Fruit fly (Drosophila melanogaster): ENCODE measurements around the gene CG11656.

Gene CG11656

DNA sequence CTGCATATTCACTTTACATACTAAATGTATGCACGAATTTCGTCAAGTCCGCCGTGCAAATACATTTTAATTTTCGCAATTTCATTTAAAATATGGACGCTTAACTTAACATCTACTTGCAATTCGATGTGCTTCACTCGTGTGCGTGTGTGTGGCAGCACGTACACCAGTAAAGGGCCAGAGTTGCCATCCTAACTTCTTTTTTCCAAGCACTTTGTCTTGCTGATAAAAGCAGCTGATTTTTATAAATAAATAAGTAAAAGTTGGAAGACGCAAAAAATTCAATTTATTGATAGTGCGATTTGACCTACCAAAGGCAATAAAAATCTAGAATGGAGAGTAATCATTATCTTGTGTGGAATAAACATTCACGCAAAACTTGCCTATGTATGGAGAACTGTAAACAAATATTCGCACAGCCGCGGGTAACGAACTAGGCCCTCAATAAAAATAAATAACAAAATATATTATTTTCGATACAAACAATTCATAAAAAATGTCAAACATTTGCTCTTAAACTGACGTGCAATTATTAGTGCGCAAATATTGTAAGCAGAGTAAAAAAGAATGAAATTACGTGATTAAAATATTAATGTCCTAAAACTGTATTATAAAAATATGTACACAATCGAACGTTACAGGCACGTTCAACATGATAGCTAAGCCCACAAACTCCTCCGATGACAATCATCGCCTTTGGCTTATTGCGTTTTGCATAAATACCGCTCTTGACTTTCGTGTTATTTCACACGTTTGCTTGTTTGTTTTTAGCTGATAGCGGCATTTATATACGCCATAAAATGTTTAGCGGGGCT lies 27.3 kb upstream of the CG11656 start (continued):
- TF ChIP-seq mld (GFP tag; IDR thresholded peaks at IDR 0.05; ENCODE audit: partially characterized antibody) = no peak
- peak; percentile 20 for TF ChIP-seq CG7928 (GFP tag; optimal IDR thresholded peaks at IDR 0.05)
- peak; percentile 75 for TF ChIP-seq CG7556 (GFP tag; optimal IDR thresholded peaks at IDR 0.05)
- TF ChIP-seq tio (GFP tag; optimal IDR thresholded peaks at IDR 0.05) = peak; percentile 74
- TF ChIP-seq Dek (tag; optimal IDR thresholded peaks at IDR 0.05) = peak; percentile 82
- no peak for TF ChIP-seq ro (GFP tag; IDR thresholded peaks at IDR 0.05)
- no peak for TF ChIP-seq jumu (GFP tag; optimal IDR thresholded peaks at IDR 0.05)

DNA sequence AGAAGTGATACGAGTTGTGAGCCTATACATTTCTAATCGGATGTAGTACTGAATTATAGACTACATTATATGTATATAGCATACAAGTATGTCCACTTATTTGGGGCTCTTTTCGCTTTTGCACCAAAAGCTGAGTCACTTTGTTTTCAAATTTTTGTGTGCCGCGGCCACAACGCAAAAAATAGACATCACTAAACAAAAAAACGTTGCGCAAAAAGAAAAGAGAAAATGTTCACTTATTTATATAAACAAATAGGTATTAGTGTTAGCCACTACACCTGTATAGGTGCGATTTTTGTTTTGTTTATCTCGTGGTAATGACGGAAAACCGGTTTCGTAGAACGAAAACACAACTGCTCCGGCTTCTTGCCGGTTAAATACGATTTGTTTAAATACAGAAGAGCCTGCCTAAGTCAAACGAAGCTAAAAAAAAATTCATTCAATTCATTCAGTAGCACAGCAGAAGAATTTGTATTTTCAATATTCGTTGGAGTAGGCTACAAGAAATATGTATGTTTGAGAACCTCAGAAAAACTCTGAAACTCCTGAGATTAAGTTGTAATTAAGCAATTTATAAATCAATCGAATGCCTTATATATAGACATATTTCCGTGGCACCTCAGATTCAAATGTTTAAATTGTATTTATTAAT lies 26.6 kb upstream of the CG11656 start:
- TF ChIP-seq Deaf1 (tag; optimal IDR thresholded peaks at IDR 0.05) (no peak), Rfx (GFP tag; IDR thresholded peaks at IDR 0.05) (peak; percentile 49), CG10543 (GFP tag; optimal IDR thresholded peaks at IDR 0.05) (peak; percentile 29), Chrac-16 (GFP tag; optimal IDR thresholded peaks at IDR 0.05) (no peak), chinmo (GFP tag; IDR thresholded peaks at IDR 0.05; ENCODE audit: partially characterized antibody) (peak; percentile 51; the same call in 1 of the 4 replicates), bbx (GFP tag; IDR thresholded peaks at IDR 0.05; ENCODE audit: partially characterized antibody) (peak; percentile 42; the same call in 1 of the 2 replicates), CG12391 (tag; optimal IDR thresholded peaks at IDR 0.05) (peak; percentile 13), cg (GFP tag; optimal IDR thresholded peaks at IDR 0.05) (peak; percentile 64), Six4 (GFP tag; optimal IDR thresholded peaks at IDR 0.05) (no peak), sd (tag; optimal IDR thresholded peaks at IDR 0.05) (peak; percentile 51), CG2120 (GFP tag; optimal IDR thresholded peaks at IDR 0.05) (peak; percentile 37), row (GFP tag; IDR thresholded peaks at IDR 0.05) (peak; percentile 55; the same call in 2 of the 3 replicates), CG14014 (GFP tag; IDR thresholded peaks at IDR 0.05) (0 out of 2 replicates have a peak, but pooled peaks have one; percentile 20), CG8765 (GFP tag; IDR thresholded peaks at IDR 0.05) (no peak), sens (GFP tag) (peak; percentile 61), Stat92E (GFP tag; optimal IDR thresholded peaks at IDR 0.05) (no peak), amos (GFP tag; IDR thresholded peaks at IDR 0.05; ENCODE audit: partially characterized antibody) (peak; percentile 8; the same call in 1 of the 2 replicates), CG32532 (GFP tag; IDR thresholded peaks at IDR 0.05) (peak; percentile 41; the same call in 1 of the 2 replicates), Pdp1 (GFP tag; optimal IDR thresholded peaks at IDR 0.05) (peak in 1 of 2 experiments; percentile 85), otp (GFP tag; IDR thresholded peaks at IDR 0.05) (0 out of 3 replicates have a peak, but pooled peaks have one; percentile 16), CG9932 (GFP tag; IDR thresholded peaks at IDR 0.05) (peak; percentile 51; the same call in 1 of the 2 replicates), CG3281 (GFP tag; optimal IDR thresholded peaks at IDR 0.05) (peak; percentile 22), Drgx (GFP tag; IDR thresholded peaks at IDR 0.05) (peak; percentile 28; the same call in 1 of the 2 replicates), gem (tag; optimal IDR thresholded peaks at IDR 0.05) (peak; percentile 30), mirr (GFP tag; optimal IDR thresholded peaks at IDR 0.05) (peak; percentile 12), slbo (GFP tag; IDR thresholded peaks at IDR 0.05) (peak; percentile 60), cas (GFP tag; IDR thresholded peaks at IDR 0.05) (no peak), CG13624 (GFP tag; optimal IDR thresholded peaks at IDR 0.05) (peak; percentile 39), CG34422 (GFP tag; IDR thresholded peaks at IDR 0.05) (peak; percentile 27; the same call in 1 of the 3 replicates), grau (tag; optimal IDR thresholded peaks at IDR 0.05) (peak; percentile 96), grn (GFP tag; optimal IDR thresholded peaks at IDR 0.05) (no peak), cwo (GFP tag; optimal IDR thresholded peaks at IDR 0.05) (no peak), lilli (GFP tag; optimal IDR thresholded peaks at IDR 0.05) (peak; percentile 10), CG7357 (GFP tag; IDR thresholded peaks at IDR 0.05) (no peak), CG11696 (GFP tag; IDR thresholded peaks at IDR 0.05) (0 out of 2 replicates have a peak, but pooled peaks have one; percentile 4), exex (tag; optimal IDR thresholded peaks at IDR 0.05) (peak; percentile 37), CG42726 (GFP tag; IDR thresholded peaks at IDR 0.05; ENCODE audit: partially characterized antibody) (no peak), kni (GFP tag; optimal IDR thresholded peaks at IDR 0.05) (peak; percentile 4)

Measured in whole organism, embryonic.